Worm (Caenorhabditis elegans) whole organism, L1 larva: ENCODE measurements around the gene dhs-27.

ENCODE experiments used
- ceh-88 ChIP-seq: fragments of 200-800 bp; sonication (Bioruptor generic); IDR thresholded peaks from 2 replicates; pipeline ENCODE4 v1.3.6; 2022; ENCODE audit warnings: missing genetic modification characterization, missing compliant biosample characterization
- nhr-11 ChIP-seq: fragments of 150-350 bp; optimal IDR thresholded peaks from 2 replicates; lab custom pipeline; 2014; ENCODE audit warnings: missing biosample characterization, missing genetic modification characterization
- nhr-77 ChIP-seq: fragments of 150-350 bp; optimal IDR thresholded peaks from 2 replicates; lab custom pipeline; 2014; ENCODE audit warnings: missing biosample characterization, missing genetic modification characterization
- tbx-2 ChIP-seq: sonication (generic microtip); optimal IDR thresholded peaks from 2 replicates; lab custom pipeline; 2016; ENCODE audit warnings: missing genetic modification characterization, missing compliant biosample characterization
- unc-130 ChIP-seq: fragments of 150-350 bp; optimal IDR thresholded peaks from 2 replicates; lab custom pipeline; 2017; ENCODE audit warnings: missing biosample characterization, missing genetic modification characterization, inconsistent platforms

DNA sequence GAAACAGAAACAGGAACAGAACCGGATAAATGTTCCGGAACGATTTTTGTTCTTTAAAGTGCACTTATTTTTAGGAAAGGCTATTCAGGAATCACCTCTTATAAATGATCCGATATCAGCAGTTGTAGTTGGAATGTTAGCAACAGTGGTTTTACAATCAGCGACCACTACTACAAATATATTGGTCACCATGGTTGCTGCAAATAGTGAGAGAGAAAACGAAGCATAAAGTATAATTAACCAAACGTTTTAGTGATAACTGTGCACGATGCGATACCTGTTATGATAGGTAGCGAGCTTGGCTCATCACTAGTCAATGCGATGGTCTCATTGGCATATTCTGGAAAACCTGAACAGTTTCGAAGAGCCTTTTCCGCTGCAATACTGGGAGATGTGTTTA, 45.1 kb downstream of the dhs-27 start:
- no peak for TF ChIP-seq tbx-2
- TF ChIP-seq nhr-11 (tag; lab: Kevin White, UChicago): no peak
- no peak for TF ChIP-seq ceh-88 (GFP tag; lab: Robert Waterston, UW)
- TF ChIP-seq nhr-77 (tag; lab: Kevin White, UChicago): no peak
- TF ChIP-seq unc-130: no peak
